Worm (Caenorhabditis elegans) whole organism, L4 larva: Measurements from ENCODE around the gene fbxa-32.

Experiments used
- D1046.2 ChIP-seq: fragments of 200-800 bp; sonication (Bioruptor generic); IDR thresholded peaks from 2 replicates; pipeline ENCODE4 v1.3.6; 2022; ENCODE audit warnings: missing genetic modification characterization, missing compliant biosample characterization
- Y105C5A.15 ChIP-seq: fragments of 200-800 bp; sonication (Bioruptor generic); IDR thresholded peaks from 2 replicates; pipeline ENCODE4 v1.3.6; 2022; ENCODE audit warnings: missing genetic modification characterization, missing compliant biosample characterization
- Y48G9A.11 ChIP-seq: fragments of 200-800 bp; sonication (Bioruptor generic); IDR thresholded peaks from 2 replicates; pipeline ENCODE4 v1.3.6; 2022; ENCODE audit warnings: missing genetic modification reagents, missing genetic modification characterization, missing compliant biosample characterization
- aha-1 ChIP-seq: fragments of 150-350 bp; peaks from one replicate; lab custom pipeline; 2014; ENCODE audit warnings: missing biosample characterization, missing genetic modification characterization
- ama-1 ChIP-seq: fragments of 150-350 bp; optimal IDR thresholded peaks from 2 replicates; lab custom pipeline; 2014; ENCODE audit warnings: inconsistent platforms, mixed read lengths
- ceh-20 ChIP-seq: fragments of 200-800 bp; sonication (Bioruptor generic); IDR thresholded peaks from 2 replicates; pipeline ENCODE4 v1.3.6; 2022; ENCODE audit warnings: missing genetic modification reagents, missing genetic modification characterization, missing compliant biosample characterization
- ceh-44 ChIP-seq: fragments of 200-800 bp; sonication (Bioruptor generic); IDR thresholded peaks from 2 replicates; pipeline ENCODE4 v1.3.6; 2022; ENCODE audit warnings: missing genetic modification reagents, missing genetic modification characterization, missing compliant biosample characterization
- ceh-62 ChIP-seq: sonication (generic microtip); optimal IDR thresholded peaks from 2 replicates; lab custom pipeline; 2017; ENCODE audit warnings: missing biosample characterization, missing genetic modification characterization
- ceh-82 ChIP-seq: sonication (generic microtip); optimal IDR thresholded peaks from 2 replicates; lab custom pipeline; 2017; ENCODE audit warnings: missing biosample characterization, missing genetic modification characterization
- cey-2 ChIP-seq: sonication (generic microtip); optimal IDR thresholded peaks from 3 replicates; lab custom pipeline; 2017; ENCODE audit warnings: missing genetic modification characterization, mild to moderate bottlenecking, missing compliant biosample characterization, antibody characterized with exemption, borderline replicate concordance; ENCODE audit not compliant: insufficient read depth
- daf-16 ChIP-seq, 3 experiments: sonication (generic microtip); optimal IDR thresholded peaks; 2 replicates each; lab custom pipeline; 2016 to 2017; ENCODE audit warnings: missing genetic modification characterization in 3 of 3, missing genetic modification reagents in 3 of 3, mild to moderate bottlenecking in 2 of 3, missing compliant biosample characterization in 2 of 3, missing biosample characterization in 1 of 3, moderate library complexity in 1 of 3
- daf-8 ChIP-seq: fragments of 200-800 bp; sonication (Bioruptor generic); IDR thresholded peaks from 2 replicates; pipeline ENCODE4 v1.3.6; 2022; ENCODE audit warnings: missing genetic modification characterization, missing compliant biosample characterization
- dpl-1 ChIP-seq: fragments of 150-350 bp; optimal IDR thresholded peaks from 2 replicates; lab custom pipeline; 2014; ENCODE audit warnings: missing biosample characterization, missing genetic modification reagents, missing genetic modification characterization
- dve-1 ChIP-seq: sonication (generic microtip); optimal IDR thresholded peaks from 2 replicates; lab custom pipeline; 2017; ENCODE audit warnings: antibody characterized with exemption, mild to moderate bottlenecking, missing genetic modification characterization, missing compliant biosample characterization; ENCODE audit not compliant: insufficient read depth
- fkh-10 ChIP-seq: fragments of 150-350 bp; optimal IDR thresholded peaks from 2 replicates; lab custom pipeline; 2014; ENCODE audit warnings: missing biosample characterization, missing genetic modification reagents, missing genetic modification characterization
- hlh-11 ChIP-seq: fragments of 200-800 bp; sonication (Bioruptor generic); optimal IDR thresholded peaks from 2 replicates; lab custom pipeline; 2018; ENCODE audit warnings: mild to moderate bottlenecking, missing genetic modification characterization, missing compliant biosample characterization
- hlh-30 ChIP-seq: sonication (generic microtip); optimal IDR thresholded peaks from 2 replicates; lab custom pipeline; 2017; ENCODE audit warnings: antibody characterized with exemption, mild to moderate bottlenecking, missing genetic modification characterization, missing compliant biosample characterization; ENCODE audit not compliant: insufficient read depth
- jun-1 ChIP-seq: fragments of 150-350 bp; optimal IDR thresholded peaks from 2 replicates; lab custom pipeline; 2014; ENCODE audit warnings: missing biosample characterization, missing genetic modification reagents, missing genetic modification characterization
- lim-7 ChIP-seq: fragments of 200-800 bp; sonication (Bioruptor generic); IDR thresholded peaks from 2 replicates; pipeline ENCODE4 v1.3.6; 2022; ENCODE audit warnings: missing genetic modification characterization, missing compliant biosample characterization
- lin-1 ChIP-seq: fragments of 200-800 bp; sonication (Bioruptor generic); IDR thresholded peaks from 2 replicates; pipeline ENCODE4 v1.3.6; 2022; ENCODE audit warnings: missing genetic modification reagents, missing genetic modification characterization, missing compliant biosample characterization
- lin-13 ChIP-seq: fragments of 150-350 bp; optimal IDR thresholded peaks from 2 replicates; lab custom pipeline; 2014; ENCODE audit warnings: missing biosample characterization, missing genetic modification reagents, missing genetic modification characterization
- lin-38 ChIP-seq: fragments of 200-800 bp; sonication (Bioruptor generic); IDR thresholded peaks from 2 replicates; pipeline ENCODE4 v1.3.6; 2022; ENCODE audit warnings: missing genetic modification reagents, missing genetic modification characterization, missing compliant biosample characterization
- lin-39 ChIP-seq: fragments of 150-350 bp; optimal IDR thresholded peaks from 2 replicates; lab custom pipeline; 2014; ENCODE audit warnings: missing biosample characterization, missing genetic modification reagents, missing genetic modification characterization
- lsy-2 ChIP-seq, 2 experiments: fragments of 150-350 bp in 1 of 2; sonication (generic microtip) in 1 of 2; optimal IDR thresholded peaks; 2 replicates each; lab custom pipeline; 2014 to 2017; ENCODE audit warnings: missing biosample characterization in 2 of 2, missing genetic modification characterization in 2 of 2
- mes-2 ChIP-seq: sonication (generic microtip); optimal IDR thresholded peaks from 2 replicates; lab custom pipeline; 2016; ENCODE audit warnings: missing genotype, mild to moderate bottlenecking, missing genetic modification characterization, missing compliant biosample characterization; ENCODE audit not compliant: poor library complexity, severe bottlenecking
- mxl-3 ChIP-seq: fragments of 200-800 bp; sonication (Bioruptor generic); optimal IDR thresholded peaks from 2 replicates; lab custom pipeline; 2018; ENCODE audit warnings: mild to moderate bottlenecking, missing genetic modification characterization, missing compliant biosample characterization
- nhr-10 ChIP-seq: fragments of 150-350 bp; optimal IDR thresholded peaks from 2 replicates; lab custom pipeline; 2014; ENCODE audit warnings: missing biosample characterization, missing genetic modification characterization
- nhr-102 ChIP-seq: sonication (generic microtip); optimal IDR thresholded peaks from 2 replicates; lab custom pipeline; 2016; ENCODE audit warnings: mild to moderate bottlenecking, missing genetic modification characterization, moderate library complexity, missing compliant biosample characterization
- nhr-237 ChIP-seq: sonication (generic microtip); optimal IDR thresholded peaks from 2 replicates; lab custom pipeline; 2017; ENCODE audit warnings: missing biosample characterization, missing genetic modification characterization
- nhr-28 ChIP-seq: fragments of 150-350 bp; optimal IDR thresholded peaks from 2 replicates; lab custom pipeline; 2014; ENCODE audit warnings: missing biosample characterization, missing genetic modification characterization
- nhr-77 ChIP-seq: fragments of 150-350 bp; optimal IDR thresholded peaks from 2 replicates; lab custom pipeline; 2014; ENCODE audit warnings: missing biosample characterization, missing genetic modification characterization
- pha-4 ChIP-seq, 2 experiments: fragments of 150-350 bp in 1 of 2; fragments of 200-800 bp in 1 of 2; sonication (Bioruptor generic) in 1 of 2; IDR thresholded peaks in 1 of 2; optimal IDR thresholded peaks in 1 of 2; 2 replicates each; pipeline versions ENCODE4 v1.3.6 to Lab custom; 2014 to 2022; ENCODE audit warnings: missing genetic modification characterization in 2 of 2, missing genetic modification reagents in 2 of 2, missing biosample characterization in 1 of 2, missing compliant biosample characterization in 1 of 2
- pqm-1 ChIP-seq: sonication (generic microtip); optimal IDR thresholded peaks from 2 replicates; lab custom pipeline; 2017; ENCODE audit warnings: missing biosample characterization, missing genetic modification characterization
- rbr-2 ChIP-seq: sonication (generic microtip); optimal IDR thresholded peaks from 2 replicates; lab custom pipeline; 2016; ENCODE audit warnings: missing genotype, missing genetic modification characterization, missing compliant biosample characterization
- tra-1 ChIP-seq: fragments of 200-800 bp; sonication (Bioruptor generic); IDR thresholded peaks from 2 replicates; pipeline ENCODE4 v1.3.6; 2022; ENCODE audit warnings: missing genetic modification reagents, missing genetic modification characterization, missing compliant biosample characterization
- unc-62 ChIP-seq, 3 experiments: fragments of 150-350 bp in 1 of 3; sonication (generic microtip); optimal IDR thresholded peaks in 2 of 3; peaks in 1 of 3; 1 replicate in 1 of 3; 2 replicates in 2 of 3; lab custom pipeline; 2014 to 2017; ENCODE audit warnings: missing biosample characterization in 3 of 3, missing genetic modification characterization in 3 of 3, missing genetic modification reagents in 3 of 3, missing genotype in 1 of 3
- vab-7 ChIP-seq: fragments of 200-800 bp; sonication (Bioruptor generic); IDR thresholded peaks from 2 replicates; pipeline ENCODE4 v1.3.6; 2022; ENCODE audit warnings: missing genetic modification reagents, missing genetic modification characterization, missing compliant biosample characterization
- zag-1 ChIP-seq: fragments of 150-350 bp; optimal IDR thresholded peaks from 2 replicates; lab custom pipeline; 2014; ENCODE audit warnings: missing biosample characterization, missing genetic modification characterization
- zip-11 ChIP-seq: fragments of 200-800 bp; sonication (Bioruptor generic); IDR thresholded peaks from 2 replicates; pipeline ENCODE4 v1.3.6; 2022; ENCODE audit warnings: missing genetic modification characterization, missing compliant biosample characterization
- zip-2 ChIP-seq: fragments of 150-350 bp; optimal IDR thresholded peaks from 2 replicates; lab custom pipeline; 2014; ENCODE audit warnings: missing biosample characterization, missing genetic modification characterization

fbxa-32 gene

ce11 chrIII:1248335-1248734 lies 20.7 kb downstream of the fbxa-32 start:
- TF ChIP-seq D1046.2 (GFP tag; lab: Robert Waterston, UW) (no peak), nhr-237 (tag; lab: Kevin White, UChicago) (no peak), aha-1 (tag; lab: Kevin White, UChicago) (no peak)

ce11 chrIII:1243199-1243598 lies 25.9 kb downstream of the fbxa-32 start, which contains the start of gene fbxa-63:
Gene fbxa-63, plus strand, starts transcription at chrIII:1243508.
- peak; percentile 43 for TF ChIP-seq aha-1 (tag; lab: Kevin White, UChicago)
- no peak for TF ChIP-seq ceh-82
- TF ChIP-seq lin-1 (GFP tag; lab: Robert Waterston, UW), result no peak
- TF ChIP-seq dpl-1, result peak; percentile 15
- TF ChIP-seq dve-1, result peak; percentile 14
- no peak for TF ChIP-seq zip-11
- peak; percentile 24 for TF ChIP-seq hlh-30 (tag; lab: Kevin White, UChicago)
- TF ChIP-seq nhr-102 (tag; lab: Kevin White, UChicago), result no peak
- no peak for TF ChIP-seq ama-1
- peak in 1 of 2 experiments; percentile 54 for TF ChIP-seq lsy-2 (tag; optimal IDR thresholded peaks at IDR 0.05; lab: Kevin White, UChicago)
- TF ChIP-seq pqm-1 (tag; lab: Kevin White, UChicago), result no peak
- no peak for TF ChIP-seq daf-16 (GFP tag; optimal IDR thresholded peaks at IDR 0.05; lab: Kevin White, UChicago)
- TF ChIP-seq daf-16 (tag; optimal IDR thresholded peaks at IDR 0.05; lab: Kevin White, UChicago), result peak; percentile 39
- TF ChIP-seq rbr-2 (tag; lab: Kevin White, UChicago), result no peak
- TF ChIP-seq zip-2 (tag; lab: Kevin White, UChicago), result peak; percentile 94
- no peak for TF ChIP-seq ceh-44 (GFP tag; lab: Robert Waterston, UW)
- TF ChIP-seq ceh-20 (GFP tag; lab: Robert Waterston, UW), result no peak
- TF ChIP-seq vab-7, result no peak
- no peak for TF ChIP-seq daf-8 (GFP tag; lab: Robert Waterston, UW)
- peak; percentile 31 for TF ChIP-seq hlh-11 (tag; lab: Kevin White, UChicago)
- peak; percentile 11 for TF ChIP-seq fkh-10 (GFP tag; lab: Kevin White, UChicago)
- TF ChIP-seq nhr-28 (tag; lab: Kevin White, UChicago), result peak; percentile 43
- TF ChIP-seq cey-2 (tag; lab: Kevin White, UChicago), result no peak
- TF ChIP-seq unc-62 (GFP tag; optimal IDR thresholded peaks at IDR 0.05 in 1 of 2; lab: Kevin White, UChicago), result peak in 1 of 2 experiments; percentile 18
- no peak for TF ChIP-seq unc-62 (tag; optimal IDR thresholded peaks at IDR 0.05; lab: Kevin White, UChicago)
- TF ChIP-seq nhr-77 (tag; lab: Kevin White, UChicago), result no peak
- TF ChIP-seq mes-2, result peak; percentile 35
- no peak for TF ChIP-seq pha-4 (GFP tag; IDR thresholded peaks at IDR 0.05; lab: Robert Waterston, UW)
- TF ChIP-seq pha-4 (tag; optimal IDR thresholded peaks at IDR 0.05; lab: Kevin White, UChicago), result no peak
- TF ChIP-seq lim-7 (GFP tag; lab: Robert Waterston, UW), result no peak

ce11 chrIII:1238704-1239103 lies 30.4 kb downstream of the fbxa-32 start, which contains the start of gene fbxa-61:
Gene fbxa-61, plus strand, starts transcription at chrIII:1239048.
- TF ChIP-seq jun-1 (tag; lab: Kevin White, UChicago), result no peak
- TF ChIP-seq rbr-2 (tag; lab: Kevin White, UChicago), result no peak
- TF ChIP-seq ceh-62, result no peak
- TF ChIP-seq lin-39 (tag; lab: Kevin White, UChicago), result no peak
- no peak for TF ChIP-seq Y105C5A.15 (GFP tag; lab: Robert Waterston, UW)

- TF ChIP-seq tra-1 (GFP tag; lab: Robert Waterston, UW) (0 out of 2 replicates have a peak, but pooled peaks have one; percentile 36), Y48G9A.11 (GFP tag; lab: Robert Waterston, UW) (no peak), nhr-10 (tag; lab: Kevin White, UChicago) (no peak), mxl-3 (no peak), nhr-77 (tag; lab: Kevin White, UChicago) (no peak), lin-13 (GFP tag; lab: Kevin White, UChicago) (peak; percentile 74), ceh-20 (GFP tag; lab: Robert Waterston, UW) (peak; percentile 50; the same call in 1 of the 2 replicates), aha-1 (tag; lab: Kevin White, UChicago) (peak; percentile 69), lin-38 (GFP tag; lab: Robert Waterston, UW) (peak; percentile 51), zag-1 (no peak)
Measured at ce11 chrIII:1231186-1231585, 37.9 kb downstream of the fbxa-32 start.
